Fruit fly (Drosophila melanogaster) whole organism, embryonic: ENCODE results near the gene egh.

Experiments
- Atf-2 ChIP-seq: fragments of 200-800 bp; sonication (Bioruptor generic); optimal IDR thresholded peaks from 2 replicates; lab custom pipeline; 2016; ENCODE audit warnings: missing biosample characterization, missing genetic modification characterization
- Bdp1 ChIP-seq: fragments of 200-800 bp; sonication (Bioruptor generic); optimal IDR thresholded peaks from 3 replicates; lab custom pipeline; 2016; ENCODE audit warnings: missing biosample characterization, missing genetic modification characterization
- CG10321 ChIP-seq: fragments of 200-800 bp; sonication (Bioruptor generic); IDR thresholded peaks from 2 replicates; pipeline ENCODE4 v1.3.6; 2022; ENCODE audit warnings: missing biosample characterization, missing genetic modification characterization
- CG11696 ChIP-seq: fragments of 200-800 bp; sonication (Bioruptor generic); IDR thresholded peaks from 2 replicates; pipeline ENCODE4 v1.3.6; 2022; ENCODE audit warnings: missing biosample characterization, missing genetic modification characterization
- CG1602 ChIP-seq: fragments of 200-800 bp; sonication (Bioruptor generic); optimal IDR thresholded peaks from 3 replicates; lab custom pipeline; 2016; ENCODE audit warnings: missing biosample characterization, missing genetic modification characterization
- CG1603 ChIP-seq: fragments of 200-800 bp; sonication (Bioruptor generic); optimal IDR thresholded peaks from 2 replicates; lab custom pipeline; 2019; ENCODE audit warnings: missing biosample characterization, mild to moderate bottlenecking, missing genetic modification characterization, moderate library complexity
- CG1647 ChIP-seq: fragments of 200-800 bp; sonication (Bioruptor generic); optimal IDR thresholded peaks from 3 replicates; lab custom pipeline; 2016; ENCODE audit warnings: missing biosample characterization, missing genetic modification characterization
- CG17328 ChIP-seq: fragments of 200-800 bp; sonication (Bioruptor generic); IDR thresholded peaks from 2 replicates; pipeline ENCODE4 v1.3.6; 2022; ENCODE audit warnings: missing biosample characterization, missing genetic modification characterization
- CG17568 ChIP-seq: fragments of 200-800 bp; sonication (Bioruptor generic); optimal IDR thresholded peaks from 2 replicates; lab custom pipeline; 2018; ENCODE audit warnings: missing biosample characterization, mild to moderate bottlenecking, missing genetic modification characterization, moderate library complexity
- CG17829 ChIP-seq: fragments of 200-800 bp; optimal IDR thresholded peaks from 2 replicates; lab custom pipeline; 2019; ENCODE audit warnings: missing biosample characterization, mild to moderate bottlenecking, missing genetic modification characterization, moderate library complexity
- CG31388 ChIP-seq: fragments of 200-800 bp; sonication (Bioruptor generic); optimal IDR thresholded peaks from 2 replicates; lab custom pipeline; 2016; ENCODE audit warnings: missing biosample characterization, missing genetic modification characterization
- CG34224 ChIP-seq: fragments of 200-800 bp; sonication (Bioruptor generic); IDR thresholded peaks from 3 replicates; pipeline ENCODE4 v1.3.6; 2022; ENCODE audit warnings: missing biosample characterization, missing genetic modification characterization; ENCODE audit not compliant: partially characterized antibody
- CG4328 ChIP-seq: fragments of 200-800 bp; sonication (Bioruptor generic); optimal IDR thresholded peaks from 3 replicates; lab custom pipeline; 2017; ENCODE audit warnings: missing biosample characterization, missing genetic modification reagents, missing genetic modification characterization
- CG4360 ChIP-seq: fragments of 200-800 bp; sonication (Bioruptor generic); IDR thresholded peaks from 2 replicates; pipeline ENCODE4 v1.3.6; 2022; ENCODE audit warnings: missing biosample characterization, missing genetic modification characterization
- CG6689 ChIP-seq: fragments of 200-800 bp; sonication (Bioruptor generic); IDR thresholded peaks from 2 replicates; pipeline ENCODE4 v1.3.6; 2022; ENCODE audit warnings: missing biosample characterization, missing genetic modification characterization
- CG7745 ChIP-seq: fragments of 200-800 bp; sonication (Bioruptor generic); optimal IDR thresholded peaks from 2 replicates; lab custom pipeline; 2018; ENCODE audit warnings: missing biosample characterization, mild to moderate bottlenecking, missing genetic modification characterization, moderate library complexity
- CG9609 ChIP-seq: fragments of 200-800 bp; sonication (Bioruptor generic); optimal IDR thresholded peaks from 3 replicates; lab custom pipeline; 2016; ENCODE audit warnings: missing biosample characterization, missing genetic modification characterization
- CTCF ChIP-seq: fragments of 200-800 bp; sonication (Bioruptor generic); optimal IDR thresholded peaks from 2 replicates; lab custom pipeline; 2017; ENCODE audit warnings: missing biosample characterization, mild to moderate bottlenecking, missing genetic modification characterization, moderate library complexity
- CoRest ChIP-seq: fragments of 200-800 bp; sonication (Bioruptor generic); optimal IDR thresholded peaks from 3 replicates; lab custom pipeline; 2018; ENCODE audit warnings: missing biosample characterization, mild to moderate bottlenecking, missing genetic modification characterization, moderate library complexity
- CrebB ChIP-seq: fragments of 200-800 bp; sonication (Bioruptor generic); optimal IDR thresholded peaks from 3 replicates; lab custom pipeline; 2018; ENCODE audit warnings: missing biosample characterization, mild to moderate bottlenecking, missing genetic modification characterization
- Dbx ChIP-seq: fragments of 200-800 bp; sonication (Bioruptor generic); IDR thresholded peaks from 3 replicates; pipeline ENCODE4 v1.3.6; 2022; ENCODE audit warnings: missing biosample characterization, missing genetic modification characterization
- Fer1 ChIP-seq: fragments of 200-800 bp; sonication (Bioruptor generic); optimal IDR thresholded peaks from 2 replicates; lab custom pipeline; 2017; ENCODE audit warnings: missing biosample characterization, mild to moderate bottlenecking, missing genetic modification characterization
- H15 ChIP-seq: fragments of 200-800 bp; sonication (Bioruptor generic); IDR thresholded peaks from 3 replicates; pipeline ENCODE4 v1.3.6; 2022; ENCODE audit warnings: missing biosample characterization, missing genetic modification characterization
- HLHmδ ChIP-seq: fragments of 200-800 bp; sonication (Bioruptor generic); optimal IDR thresholded peaks from 2 replicates; lab custom pipeline; 2018; ENCODE audit warnings: missing biosample characterization, mild to moderate bottlenecking, missing genetic modification characterization, moderate library complexity
- Hand ChIP-seq: fragments of 200-800 bp; sonication (Bioruptor generic); optimal IDR thresholded peaks from 2 replicates; lab custom pipeline; 2017; ENCODE audit warnings: mild to moderate bottlenecking, missing biosample characterization, missing genetic modification reagents, missing genetic modification characterization
- Lim3 ChIP-seq: fragments of 200-800 bp; sonication (Bioruptor generic); IDR thresholded peaks from 2 replicates; pipeline ENCODE4 v1.3.6; 2022; ENCODE audit warnings: missing biosample characterization, missing genetic modification characterization
- MESR4 ChIP-seq: fragments of 200-800 bp; sonication (Bioruptor generic); optimal IDR thresholded peaks from 2 replicates; lab custom pipeline; 2018; ENCODE audit warnings: missing biosample characterization, mild to moderate bottlenecking, missing genetic modification characterization, moderate library complexity
- Med ChIP-seq: fragments of 200-800 bp; sonication (Bioruptor generic); peaks from one replicate; lab custom pipeline; 2016; ENCODE audit warnings: missing biosample characterization, missing genetic modification characterization, mild to moderate bottlenecking, inconsistent platforms, moderate library complexity
- NC2β ChIP-seq: fragments of 200-800 bp; sonication (Bioruptor generic); optimal IDR thresholded peaks from 2 replicates; lab custom pipeline; 2016; ENCODE audit warnings: missing biosample characterization, missing genetic modification characterization
- Sin3A ChIP-seq: fragments of >200 bp; optimal IDR thresholded peaks from 2 replicates; lab custom pipeline; 2018
- Xrp1 ChIP-seq: fragments of 200-800 bp; sonication (Bioruptor generic); IDR thresholded peaks from 2 replicates; pipeline ENCODE4 v1.3.6; 2022; ENCODE audit warnings: missing biosample characterization, missing genetic modification characterization
- bsh ChIP-seq, 2 experiments: fragments of 200-800 bp; sonication (Bioruptor generic); optimal IDR thresholded peaks; 2 replicates each; lab custom pipeline; 2017 to 2018; ENCODE audit warnings: mild to moderate bottlenecking in 2 of 2, missing biosample characterization in 2 of 2, missing genetic modification characterization in 2 of 2, moderate library complexity in 1 of 2
- chinmo ChIP-seq: fragments of 200-800 bp; sonication (Bioruptor generic); IDR thresholded peaks from 4 replicates; pipeline ENCODE4 v1.3.6; 2022; ENCODE audit warnings: missing biosample characterization, missing genetic modification characterization; ENCODE audit not compliant: partially characterized antibody
- gro ChIP-seq: fragments of 200-800 bp; sonication (Bioruptor generic); optimal IDR thresholded peaks from 2 replicates; lab custom pipeline; 2016; ENCODE audit warnings: missing biosample characterization, missing genetic modification characterization
- gt ChIP-seq: fragments of 200-800 bp; sonication (Bioruptor generic); IDR thresholded peaks from 2 replicates; pipeline ENCODE4 v1.3.6; 2022; ENCODE audit warnings: missing biosample characterization, missing genetic modification characterization
- ham ChIP-seq: fragments of 200-800 bp; sonication (Bioruptor generic); IDR thresholded peaks from 2 replicates; pipeline ENCODE4 v1.3.6; 2022; ENCODE audit warnings: missing biosample characterization, missing genetic modification characterization
- inv ChIP-seq: fragments of 200-800 bp; sonication (Bioruptor generic); IDR thresholded peaks from 2 replicates; pipeline ENCODE4 v1.3.6; 2022; ENCODE audit warnings: missing biosample characterization, missing genetic modification characterization; ENCODE audit not compliant: partially characterized antibody
- kni ChIP-seq: fragments of 200-800 bp; sonication (Bioruptor generic); optimal IDR thresholded peaks from 3 replicates; lab custom pipeline; 2017; ENCODE audit warnings: mild to moderate bottlenecking, missing biosample characterization, missing genetic modification reagents, missing genetic modification characterization
- mld ChIP-seq: fragments of 200-800 bp; sonication (Bioruptor generic); IDR thresholded peaks from 3 replicates; pipeline ENCODE4 v1.3.6; 2022; ENCODE audit warnings: missing biosample characterization, missing genetic modification characterization; ENCODE audit not compliant: partially characterized antibody
- nmo ChIP-seq: fragments of 200-800 bp; sonication (Bioruptor generic); optimal IDR thresholded peaks from 2 replicates; lab custom pipeline; 2018; ENCODE audit warnings: missing biosample characterization, mild to moderate bottlenecking, missing genetic modification characterization, moderate library complexity
- sens ChIP-seq: fragments of 200-800 bp; sonication (Bioruptor generic); peaks from one replicate; lab custom pipeline; 2016; ENCODE audit warnings: missing biosample characterization, missing genetic modification characterization
- shn ChIP-seq: fragments of 200-800 bp; sonication (Bioruptor generic); optimal IDR thresholded peaks from 3 replicates; lab custom pipeline; 2016; ENCODE audit warnings: missing biosample characterization, missing genetic modification characterization
- stc ChIP-seq: fragments of 200-800 bp; sonication (Bioruptor generic); IDR thresholded peaks from 2 replicates; pipeline ENCODE4 v1.3.6; 2022; ENCODE audit warnings: missing biosample characterization, missing genetic modification characterization
- tap ChIP-seq: fragments of 200-800 bp; optimal IDR thresholded peaks from 3 replicates; lab custom pipeline; 2019; ENCODE audit warnings: missing biosample characterization, mild to moderate bottlenecking, missing genetic modification characterization, moderate library complexity
- tna ChIP-seq: fragments of 200-800 bp; sonication (Bioruptor generic); IDR thresholded peaks from 2 replicates; pipeline ENCODE4 v1.3.6; 2022; ENCODE audit warnings: missing biosample characterization, missing genetic modification characterization; ENCODE audit not compliant: partially characterized antibody
- trh ChIP-seq: fragments of 200-800 bp; sonication (Bioruptor generic); optimal IDR thresholded peaks from 2 replicates; lab custom pipeline; 2016; ENCODE audit warnings: missing biosample characterization, missing genetic modification characterization
- vfl ChIP-seq: fragments of 200-800 bp; sonication (Bioruptor generic); optimal IDR thresholded peaks from 2 replicates; lab custom pipeline; 2016; ENCODE audit warnings: missing biosample characterization, missing genetic modification characterization
- wor ChIP-seq: fragments of 200-800 bp; sonication (Bioruptor generic); IDR thresholded peaks from 2 replicates; pipeline ENCODE4 v1.3.6; 2022; ENCODE audit warnings: missing biosample characterization, missing genetic modification characterization
- yki ChIP-seq: fragments of >200 bp; optimal IDR thresholded peaks from 3 replicates; lab custom pipeline; 2018
- zfh2 ChIP-seq: fragments of 200-800 bp; sonication (Bioruptor generic); optimal IDR thresholded peaks from 2 replicates; lab custom pipeline; 2016; ENCODE audit warnings: missing biosample characterization, missing genetic modification characterization

Gene egh

dm6 chrX:2588415-2589411, at the start of gene egh (continued):
- TF ChIP-seq Atf-2 (no peak), CG11696 (GFP tag; lab: Robert Waterston, UW) (0 out of 2 replicates have a peak, but pooled peaks have one; percentile 20), Med (peak; percentile 82), CG1647 (GFP tag; lab: Kevin White, UChicago) (no peak), bsh (GFP tag; optimal IDR thresholded peaks at IDR 0.05; lab: Kevin White, UChicago) (peak in 1 of 2 experiments; percentile 46), Dbx (GFP tag; lab: Robert Waterston, UW) (0 out of 3 replicates have a peak, but pooled peaks have one; percentile 46), Sin3A (lab: Kevin White, UChicago) (peak; percentile 43), tna (GFP tag; lab: Robert Waterston, UW) (no peak), Hand (GFP tag; lab: Kevin White, UChicago) (peak; percentile 1), Bdp1 (no peak), H15 (0 out of 3 replicates have a peak, but pooled peaks have one; percentile 31), zfh2 (GFP tag; lab: Kevin White, UChicago) (peak; percentile 34), ham (GFP tag; lab: Robert Waterston, UW) (no peak), inv (GFP tag; lab: Robert Waterston, UW) (no peak), CG17568 (GFP tag; lab: Kevin White, UChicago) (no peak), MESR4 (GFP tag; lab: Kevin White, UChicago) (peak; percentile 80), Fer1 (no peak), nmo (GFP tag; lab: Kevin White, UChicago) (peak; percentile 13), CG7745 (tag; lab: Kevin White, UChicago) (no peak), chinmo (GFP tag; lab: Robert Waterston, UW) (0 out of 4 replicates have a peak, but pooled peaks have one; percentile 43), trh (GFP tag; lab: Kevin White, UChicago) (no peak), wor (GFP tag; lab: Robert Waterston, UW) (no peak), CG17328 (GFP tag; lab: Robert Waterston, UW) (peak; percentile 54), CoRest (tag; lab: Kevin White, UChicago) (no peak), yki (no peak), tap (tag; lab: Kevin White, UChicago) (no peak), CG17829 (tag; lab: Kevin White, UChicago) (peak; percentile 5), HLHmδ (no peak), CG1602 (GFP tag; lab: Kevin White, UChicago) (no peak), CG10321 (GFP tag; lab: Robert Waterston, UW) (no peak), CG31388 (GFP tag; lab: Kevin White, UChicago) (no peak), shn (GFP tag; lab: Kevin White, UChicago) (peak; percentile 12), CG1603 (tag; lab: Kevin White, UChicago) (peak; percentile 63), stc (GFP tag; lab: Robert Waterston, UW) (peak; percentile 41; the same call in 1 of the 2 replicates), kni (GFP tag; lab: Kevin White, UChicago) (no peak), Xrp1 (GFP tag; lab: Robert Waterston, UW) (0 out of 2 replicates have a peak, but pooled peaks have one; percentile 13), CG4360 (peak; percentile 12; the same call in 1 of the 2 replicates), CG6689 (GFP tag; lab: Robert Waterston, UW) (peak; percentile 39; the same call in 1 of the 2 replicates), Lim3 (GFP tag; lab: Robert Waterston, UW) (no peak), vfl (GFP tag; lab: Kevin White, UChicago) (no peak), CG4328 (no peak), sens (GFP tag; lab: Kevin White, UChicago) (peak; percentile 79), CG9609 (no peak), NC2β (no peak), CG34224 (GFP tag; lab: Robert Waterston, UW) (no peak), CrebB (tag; lab: Kevin White, UChicago) (no peak), gro (GFP tag; lab: Kevin White, UChicago) (no peak), CTCF (no peak), gt (GFP tag; lab: Robert Waterston, UW) (no peak), mld (no peak)
